Worm (Caenorhabditis elegans) whole organism, late embryonic: ENCODE results near the gene let-805.
"Not testable (repeated sequence)": the region's sequence is repeated elsewhere in the genome, so short reads cannot be mapped to it uniquely, and the experiment has no call there.

ENCODE experiments used
- F13H6.1 ChIP-seq: sonication (generic microtip); optimal IDR thresholded peaks from 2 replicates; lab custom pipeline; 2016; ENCODE audit warnings: missing genetic modification characterization, missing compliant biosample characterization
- K09A11.1 ChIP-seq: sonication (generic microtip); optimal IDR thresholded peaks from 2 replicates; lab custom pipeline; 2017; ENCODE audit warnings: antibody characterized with exemption, mild to moderate bottlenecking, missing genetic modification characterization, missing compliant biosample characterization; ENCODE audit not compliant: insufficient read depth
- ama-1 ChIP-seq: fragments of 150-350 bp; optimal IDR thresholded peaks from 2 replicates; lab custom pipeline; 2014
- ceh-19 ChIP-seq: fragments of 200-800 bp; sonication (Bioruptor generic); optimal IDR thresholded peaks from 2 replicates; lab custom pipeline; 2018; ENCODE audit warnings: mild to moderate bottlenecking, missing genetic modification characterization, missing compliant biosample characterization
- ceh-2 ChIP-seq: sonication (generic microtip); optimal IDR thresholded peaks from 2 replicates; lab custom pipeline; 2016; ENCODE audit warnings: missing genotype, missing genetic modification characterization, missing compliant biosample characterization
- ceh-24 ChIP-seq: sonication (generic microtip); optimal IDR thresholded peaks from 2 replicates; lab custom pipeline; 2016; ENCODE audit warnings: mild to moderate bottlenecking, missing genetic modification characterization, missing compliant biosample characterization
- ceh-30 ChIP-seq: fragments of 150-350 bp; optimal IDR thresholded peaks from 2 replicates; lab custom pipeline; 2014; ENCODE audit warnings: missing biosample characterization, missing genetic modification characterization
- ceh-34 ChIP-seq: sonication (generic microtip); optimal IDR thresholded peaks from 2 replicates; lab custom pipeline; 2016; ENCODE audit warnings: mild to moderate bottlenecking, missing genetic modification characterization, missing compliant biosample characterization
- ceh-45 ChIP-seq: fragments of 200-800 bp; sonication (Bioruptor generic); IDR thresholded peaks from 2 replicates; pipeline ENCODE4 v1.3.6; 2022; ENCODE audit warnings: missing genetic modification reagents, missing genetic modification characterization, missing compliant biosample characterization
- ceh-48 ChIP-seq: sonication (generic microtip); optimal IDR thresholded peaks from 2 replicates; lab custom pipeline; 2016; ENCODE audit warnings: missing genetic modification characterization, inconsistent platforms, missing compliant biosample characterization
- ceh-6 ChIP-seq: fragments of 200-800 bp; sonication (Bioruptor generic); optimal IDR thresholded peaks from 2 replicates; lab custom pipeline; 2018; ENCODE audit warnings: mild to moderate bottlenecking, missing genetic modification characterization, missing compliant biosample characterization
- ceh-9 ChIP-seq: sonication (generic microtip); optimal IDR thresholded peaks from 2 replicates; lab custom pipeline; 2016; ENCODE audit warnings: mild to moderate bottlenecking, missing genetic modification characterization, inconsistent platforms, missing compliant biosample characterization
- dmd-4 ChIP-seq: sonication (generic microtip); optimal IDR thresholded peaks from 2 replicates; lab custom pipeline; 2016; ENCODE audit warnings: borderline replicate concordance, missing genetic modification characterization, missing compliant biosample characterization
- dve-1 ChIP-seq: sonication (generic microtip); optimal IDR thresholded peaks from 2 replicates; lab custom pipeline; 2017; ENCODE audit warnings: antibody characterized with exemption, mild to moderate bottlenecking, missing genetic modification characterization, missing compliant biosample characterization
- ets-4 ChIP-seq: sonication (generic microtip); optimal IDR thresholded peaks from 2 replicates; lab custom pipeline; 2016; ENCODE audit warnings: missing genetic modification characterization, missing compliant biosample characterization
- eyg-1 ChIP-seq: sonication (generic microtip); optimal IDR thresholded peaks from 2 replicates; lab custom pipeline; 2016; ENCODE audit warnings: missing genotype, missing genetic modification characterization, missing compliant biosample characterization
- fkh-10 ChIP-seq: fragments of 150-350 bp; optimal IDR thresholded peaks from 2 replicates; lab custom pipeline; 2014; ENCODE audit warnings: missing biosample characterization, missing genetic modification reagents, missing genetic modification characterization
- gmeb-2 ChIP-seq: sonication (generic microtip); optimal IDR thresholded peaks from 2 replicates; lab custom pipeline; 2016; ENCODE audit warnings: missing genetic modification characterization, inconsistent platforms, missing compliant biosample characterization
- hlh-13 ChIP-seq: fragments of 200-800 bp; sonication (Bioruptor generic); optimal IDR thresholded peaks from 2 replicates; lab custom pipeline; 2018; ENCODE audit warnings: mild to moderate bottlenecking, missing genetic modification characterization, missing compliant biosample characterization
- hlh-15 ChIP-seq: sonication (generic microtip); optimal IDR thresholded peaks from 2 replicates; lab custom pipeline; 2016; ENCODE audit warnings: missing genetic modification characterization, missing compliant biosample characterization
- lim-6 ChIP-seq: sonication (generic microtip); optimal IDR thresholded peaks from 2 replicates; lab custom pipeline; 2016; ENCODE audit warnings: missing genetic modification characterization, missing compliant biosample characterization
- madf-2 ChIP-seq: sonication (generic microtip); optimal IDR thresholded peaks from 2 replicates; lab custom pipeline; 2017; ENCODE audit warnings: missing genetic modification characterization, missing compliant biosample characterization
- npax-4 ChIP-seq: sonication (generic microtip); optimal IDR thresholded peaks from 2 replicates; lab custom pipeline; 2016; ENCODE audit warnings: missing genetic modification characterization, missing compliant biosample characterization
- pax-1 ChIP-seq: fragments of 150-350 bp; optimal IDR thresholded peaks from 2 replicates; lab custom pipeline; 2014; ENCODE audit warnings: missing biosample characterization, missing genetic modification characterization
- pha-4 ChIP-seq: fragments of 150-350 bp; optimal IDR thresholded peaks from 2 replicates; lab custom pipeline; 2018; ENCODE audit warnings: missing biosample characterization, missing genetic modification reagents, missing genetic modification characterization
- pqm-1 ChIP-seq: sonication (generic microtip); optimal IDR thresholded peaks from 2 replicates; lab custom pipeline; 2016; ENCODE audit warnings: missing genetic modification characterization, missing compliant biosample characterization
- ref-2 ChIP-seq: sonication (generic microtip); optimal IDR thresholded peaks from 2 replicates; lab custom pipeline; 2016; ENCODE audit warnings: missing genetic modification characterization, missing compliant biosample characterization
- sdc-2 ChIP-seq: sonication (generic microtip); optimal IDR thresholded peaks from 2 replicates; lab custom pipeline; 2016; ENCODE audit warnings: missing genotype, missing genetic modification characterization, missing compliant biosample characterization
- sox-2 ChIP-seq: fragments of 200-800 bp; sonication (Bioruptor generic); IDR thresholded peaks from 2 replicates; pipeline ENCODE4 v1.3.6; 2022; ENCODE audit warnings: missing genetic modification reagents, missing genetic modification characterization, missing compliant biosample characterization
- syd-9 ChIP-seq: sonication (generic microtip); optimal IDR thresholded peaks from 2 replicates; lab custom pipeline; 2016; ENCODE audit warnings: mild to moderate bottlenecking, missing genetic modification characterization, moderate library complexity, missing compliant biosample characterization
- tbx-2 ChIP-seq: sonication (generic microtip); optimal IDR thresholded peaks from 2 replicates; lab custom pipeline; 2016; ENCODE audit warnings: missing genetic modification characterization, missing compliant biosample characterization
- tbx-7 ChIP-seq: sonication (generic microtip); optimal IDR thresholded peaks from 2 replicates; lab custom pipeline; 2016; ENCODE audit warnings: missing genotype, missing genetic modification characterization, missing compliant biosample characterization
- ttx-3 ChIP-seq: sonication (generic microtip); optimal IDR thresholded peaks from 2 replicates; lab custom pipeline; 2016; ENCODE audit warnings: missing genetic modification reagents, missing genetic modification characterization, missing compliant biosample characterization
- unc-3 ChIP-seq, 2 experiments: fragments of 200-800 bp in 1 of 2; sonication (Bioruptor generic) in 1 of 2; sonication (generic microtip) in 1 of 2; conservative IDR thresholded peaks in 1 of 2; optimal IDR thresholded peaks in 1 of 2; 2 replicates each; pipeline versions ENCODE4 v1.3.6 to Lab custom; 2016 to 2022; ENCODE audit warnings: missing compliant biosample characterization in 2 of 2, missing genetic modification characterization in 2 of 2, missing genetic modification reagents in 1 of 2
- unc-42 ChIP-seq: sonication (generic microtip); optimal IDR thresholded peaks from 2 replicates; lab custom pipeline; 2016; ENCODE audit warnings: missing genotype, missing genetic modification characterization, missing compliant biosample characterization
- unc-55 ChIP-seq: sonication (generic microtip); optimal IDR thresholded peaks from 2 replicates; lab custom pipeline; 2017; ENCODE audit warnings: missing biosample characterization, missing genetic modification reagents, missing genetic modification characterization
- unc-86 ChIP-seq: sonication (generic microtip); optimal IDR thresholded peaks from 2 replicates; lab custom pipeline; 2016; ENCODE audit warnings: missing genetic modification characterization, missing compliant biosample characterization
- zip-5 ChIP-seq: sonication (generic microtip); optimal IDR thresholded peaks from 2 replicates; lab custom pipeline; 2016; ENCODE audit warnings: missing genetic modification characterization, missing compliant biosample characterization
- ztf-16 ChIP-seq: sonication (generic microtip); optimal IDR thresholded peaks from 2 replicates; lab custom pipeline; 2017; ENCODE audit warnings: missing genetic modification characterization, missing compliant biosample characterization

The let-805 gene

ce11 chrIII:2699363-2699762, 41.5 kb downstream of the let-805 start, which contains the start of gene cox-6B:
Gene cox-6B, plus strand, starts transcription at chrIII:2699663.
- not testable (repeated sequence) for TF ChIP-seq eyg-1 (tag; lab: Kevin White, UChicago); ceh-2 (tag; lab: Kevin White, UChicago); ttx-3

- TF ChIP-seq dmd-4 (no peak), ztf-16 (no peak), ceh-45 (GFP tag; lab: Robert Waterston, UW) (no peak), unc-55 (GFP tag; lab: Kevin White, UChicago) (no peak), ceh-30 (tag; lab: Kevin White, UChicago) (no peak), hlh-13 (no peak), ceh-2 (tag; lab: Kevin White, UChicago) (no peak), syd-9 (tag; lab: Kevin White, UChicago) (no peak), zip-5 (no peak), sox-2 (GFP tag; lab: Robert Waterston, UW) (no peak), ceh-19 (GFP tag; lab: Kevin White, UChicago) (no peak), ceh-9 (tag; lab: Kevin White, UChicago) (no peak), ref-2 (tag; lab: Kevin White, UChicago) (no peak), F13H6.1 (tag; lab: Kevin White, UChicago) (no peak), K09A11.1 (no peak), ceh-24 (tag; lab: Kevin White, UChicago) (no peak), ceh-6 (GFP tag; lab: Kevin White, UChicago) (no peak), pha-4 (tag; lab: Kevin White, UChicago) (no peak)
These were observed 42.8 kb downstream of the let-805 start, which contains the start of gene set-27 for ce11 chrIII:2700637-2701036. Gene set-27, plus strand, starts transcription at chrIII:2700937.

ce11 chrIII:2710211-2710610, 52.3 kb downstream of the let-805 start:
- TF ChIP-seq ztf-16, result no peak
- TF ChIP-seq pqm-1, result no peak
- no peak for TF ChIP-seq eyg-1 (tag; lab: Kevin White, UChicago)

DNA sequence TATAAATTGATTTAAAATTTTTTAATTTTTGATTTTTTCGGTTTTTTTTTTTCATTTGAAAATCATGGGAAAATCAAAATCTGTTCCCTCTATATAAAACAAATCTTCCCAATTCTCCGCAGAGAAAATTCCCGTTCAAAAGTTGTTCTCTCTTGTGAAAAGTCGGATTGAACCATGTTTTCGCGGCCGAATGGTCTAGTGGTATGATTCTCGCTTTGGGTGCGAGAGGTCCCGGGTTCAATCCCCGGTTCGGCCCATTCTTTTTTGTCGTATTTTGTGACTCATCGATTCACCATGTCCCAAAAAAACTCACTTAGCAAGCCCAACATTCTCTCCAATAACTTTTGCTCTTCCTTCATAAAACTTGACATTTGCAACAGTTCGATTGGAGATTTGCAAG, 53.6 kb downstream of the let-805 start:
- TF ChIP-seq ceh-6 (GFP tag; lab: Kevin White, UChicago) (no peak), tbx-2 (tag; lab: Kevin White, UChicago) (no peak), npax-4 (no peak), dve-1 (no peak), hlh-15 (tag; lab: Kevin White, UChicago) (no peak), ceh-48 (tag; lab: Kevin White, UChicago) (no peak), eyg-1 (tag; lab: Kevin White, UChicago) (no peak), unc-86 (no peak), pqm-1 (no peak), unc-3 (GFP tag; conservative IDR thresholded peaks at IDR 0.05; lab: Robert Waterston, UW) (no peak), unc-3 (tag; optimal IDR thresholded peaks at IDR 0.05; lab: Kevin White, UChicago) (no peak), fkh-10 (no peak), ets-4 (tag; lab: Kevin White, UChicago) (no peak), madf-2 (tag; lab: Kevin White, UChicago) (no peak), syd-9 (tag; lab: Kevin White, UChicago) (no peak), ceh-34 (tag; lab: Kevin White, UChicago) (no peak), sdc-2 (tag; lab: Kevin White, UChicago) (no peak), tbx-7 (tag; lab: Kevin White, UChicago) (no peak)

DNA sequence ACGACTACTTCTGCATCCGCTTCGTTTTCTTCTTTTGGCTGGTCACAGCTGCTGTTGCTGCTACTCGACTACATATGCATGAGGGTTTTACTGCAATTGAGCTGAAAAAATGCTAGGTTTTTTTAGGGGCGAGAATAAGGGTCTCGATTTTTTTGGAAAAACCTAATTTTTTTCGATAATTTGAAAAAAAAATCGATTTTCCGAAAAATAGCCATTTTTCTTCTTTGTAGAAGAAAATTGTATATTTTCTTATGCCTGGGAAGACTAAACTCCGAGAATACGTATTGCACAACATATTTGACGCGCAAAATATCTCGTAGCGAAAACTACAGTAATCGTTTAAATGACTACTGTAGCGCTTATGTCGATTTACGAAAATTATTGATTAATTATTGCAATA, 58.6 kb downstream of the let-805 start, which contains the start of gene tmem-132:
tmem-132 (minus strand) TSS at position 101 of the 400 bp plus-strand sequence.
- TF ChIP-seq ceh-48 (tag; lab: Kevin White, UChicago) (no peak), lim-6 (tag; lab: Kevin White, UChicago) (no peak), unc-42 (tag; lab: Kevin White, UChicago) (no peak), tbx-2 (tag; lab: Kevin White, UChicago) (no peak), gmeb-2 (tag; lab: Kevin White, UChicago) (no peak), ama-1 (lab: Kevin White, UChicago) (no peak), dve-1 (no peak), fkh-10 (no peak), pax-1 (tag; lab: Kevin White, UChicago) (no peak), madf-2 (tag; lab: Kevin White, UChicago) (no peak), unc-3 (GFP tag; conservative IDR thresholded peaks at IDR 0.05; lab: Robert Waterston, UW) (no peak), unc-3 (tag; optimal IDR thresholded peaks at IDR 0.05; lab: Kevin White, UChicago) (no peak), sox-2 (GFP tag; lab: Robert Waterston, UW) (no peak), ceh-6 (GFP tag; lab: Kevin White, UChicago) (no peak)
